Worm (Caenorhabditis elegans): ENCODE data around the gene F55H2.7.

Gene F55H2.7

ce11 chrIII:9507799-9508198 is 8.2 kb downstream of the F55H2.7 start, which contains the start of gene vha-14:
Gene vha-14, plus strand, starts transcription at chrIII:9508100.
- TF ChIP-seq lin-14 (GFP tag; optimal IDR thresholded peaks at IDR 0.05) (peak; percentile 71), nhr-12 (tag; optimal IDR thresholded peaks at IDR 0.05) (no peak), dpl-1 (GFP tag; optimal IDR thresholded peaks at IDR 0.05) (peak; percentile 1 to 69 (median 31)), elt-3 (tag; optimal IDR thresholded peaks at IDR 0.05) (no peak), unc-130 (tag; optimal IDR thresholded peaks at IDR 0.05) (peak; percentile 42), snu-23 (GFP tag; optimal IDR thresholded peaks at IDR 0.05) (peak; percentile 63), lin-35 (GFP tag; optimal IDR thresholded peaks at IDR 0.05) (peak; percentile 39 to 77), nhr-71 (tag; optimal IDR thresholded peaks at IDR 0.05) (peak; percentile 16), efl-1 (optimal IDR thresholded peaks at IDR 0.05) (peak; percentile 45 to 57), efl-1 (GFP tag; optimal IDR thresholded peaks at IDR 0.05 in 1 of 2) (peak; percentile 52 to 79), pax-3 (tag; optimal IDR thresholded peaks at IDR 0.05) (no peak), lir-3 (tag; optimal IDR thresholded peaks at IDR 0.05; ENCODE audit: poor library complexity) (peak; percentile 6), elt-2 (tag; optimal IDR thresholded peaks at IDR 0.05) (no peak), ceh-82 (tag; optimal IDR thresholded peaks at IDR 0.05) (peak in 1 of 3 experiments; percentile 65), lsy-2 (tag; optimal IDR thresholded peaks at IDR 0.05) (peak in 1 of 2 experiments; percentile 77), fkh-4 (tag; optimal IDR thresholded peaks at IDR 0.05; ENCODE audit: borderline replicate concordance) (no peak), nhr-20 (tag; optimal IDR thresholded peaks at IDR 0.05) (peak; percentile 26), pag-3 (tag; optimal IDR thresholded peaks at IDR 0.05; ENCODE audit: borderline replicate concordance, insufficient read depth) (peak; percentile 27), blmp-1 (tag; optimal IDR thresholded peaks at IDR 0.05) (peak; percentile 58), mep-1 (tag; optimal IDR thresholded peaks at IDR 0.05) (peak; percentile 74), C16A3.4 (tag; optimal IDR thresholded peaks at IDR 0.05) (peak; percentile 64), skn-1 (tag; optimal IDR thresholded peaks at IDR 0.05) (peak; percentile 32), lin-15B (tag; optimal IDR thresholded peaks at IDR 0.05) (peak; percentile 49)

ce11 chrIII:9504347-9504746 is 11.7 kb downstream of the F55H2.7 start:
- TF ChIP-seq nhr-237 (tag; optimal IDR thresholded peaks at IDR 0.05) (no peak), zag-1 (tag; optimal IDR thresholded peaks at IDR 0.05) (no peak), unc-98 (GFP tag; IDR thresholded peaks at IDR 0.05) (no peak), nhr-85 (tag) (no peak), lin-14 (GFP tag; optimal IDR thresholded peaks at IDR 0.05) (no peak), irx-1 (tag; optimal IDR thresholded peaks at IDR 0.05) (no peak), dpl-1 (GFP tag; optimal IDR thresholded peaks at IDR 0.05) (no peak), skn-1 (tag; optimal IDR thresholded peaks at IDR 0.05) (no peak), lsy-2 (tag; optimal IDR thresholded peaks at IDR 0.05) (no peak), tlp-1 (tag; optimal IDR thresholded peaks at IDR 0.05) (no peak), sptf-1 (tag; optimal IDR thresholded peaks at IDR 0.05) (no peak), dsc-1 (tag; optimal IDR thresholded peaks at IDR 0.05) (no peak), lin-39 (tag; optimal IDR thresholded peaks at IDR 0.05) (no peak), rnt-1 (tag; optimal IDR thresholded peaks at IDR 0.05) (no peak), snpc-4 (tag; optimal IDR thresholded peaks at IDR 0.05) (no peak), grh-1 (GFP tag; IDR thresholded peaks at IDR 0.05) (no peak), unc-30 (tag; optimal IDR thresholded peaks at IDR 0.05) (no peak), nhr-12 (tag; optimal IDR thresholded peaks at IDR 0.05) (no peak)

ce11 chrIII:9502155-9502714 is 13.8 kb downstream of the F55H2.7 start:
- TF ChIP-seq sup-37 (GFP tag; optimal IDR thresholded peaks at IDR 0.05) = no peak
- TF ChIP-seq lin-35 (GFP tag; optimal IDR thresholded peaks at IDR 0.05) = peak in 1 of 2 experiments; percentile 7
- TF ChIP-seq fkh-10 (GFP tag; optimal IDR thresholded peaks at IDR 0.05) = no peak
- TF ChIP-seq alr-1 (tag; optimal IDR thresholded peaks at IDR 0.05; ENCODE audit: borderline replicate concordance) = no peak
- TF ChIP-seq lsy-2 (tag; optimal IDR thresholded peaks at IDR 0.05) = peak in 1 of 2 experiments; percentile 32
- peak; percentile 17 for TF ChIP-seq C16A3.4 (tag; optimal IDR thresholded peaks at IDR 0.05)
- TF ChIP-seq nhr-71 (tag; optimal IDR thresholded peaks at IDR 0.05) = peak; percentile 20
- TF ChIP-seq grh-1 (GFP tag; IDR thresholded peaks at IDR 0.05) = no peak
- TF ChIP-seq dpl-1 (GFP tag; optimal IDR thresholded peaks at IDR 0.05) = no peak
- TF ChIP-seq F16B12.6 (tag; optimal IDR thresholded peaks at IDR 0.05) = no peak
- TF ChIP-seq jun-1 (tag; optimal IDR thresholded peaks at IDR 0.05) = no peak
- no peak for TF ChIP-seq vab-15 (tag; optimal IDR thresholded peaks at IDR 0.05)
- peak in 5 of 6 experiments; percentile 27 to 81 (median 76) for TF ChIP-seq elt-3 (tag; optimal IDR thresholded peaks at IDR 0.05)
- no peak for TF ChIP-seq mab-9 (GFP tag; IDR thresholded peaks at IDR 0.05)
- no peak for TF ChIP-seq hlh-4 (tag; optimal IDR thresholded peaks at IDR 0.05)
- no peak for TF ChIP-seq ceh-63 (GFP tag; optimal IDR thresholded peaks at IDR 0.05)
- no peak for TF ChIP-seq nhr-90 (tag; optimal IDR thresholded peaks at IDR 0.05; ENCODE audit: poor library complexity)
- no peak for TF ChIP-seq swsn-7 (tag; optimal IDR thresholded peaks at IDR 0.05)
- no peak for TF ChIP-seq ces-1 (GFP tag; optimal IDR thresholded peaks at IDR 0.05)
- no peak for TF ChIP-seq efl-1 (optimal IDR thresholded peaks at IDR 0.05)
- TF ChIP-seq efl-1 (GFP tag; optimal IDR thresholded peaks at IDR 0.05 in 1 of 2) = peak in 1 of 2 experiments; percentile 80

Data from whole organism, L1 larva.